Fruit fly (Drosophila melanogaster) whole organism, embryonic: ENCODE measurements around the gene NetB.

ENCODE experiments used
- Ada2b ChIP-seq: fragments of 200-800 bp; sonication (Bioruptor generic); IDR thresholded peaks from 2 replicates; pipeline ENCODE4 v1.3.6; 2022; ENCODE audit warnings: missing biosample characterization, missing genetic modification characterization
- BEAF-32 ChIP-seq: fragments of 200-800 bp; sonication (Bioruptor generic); optimal IDR thresholded peaks from 3 replicates; lab custom pipeline; 2017; ENCODE audit warnings: missing biosample characterization, missing genetic modification characterization, mild to moderate bottlenecking, moderate library complexity, missing genetic modification reagents
- CG10959 ChIP-seq: fragments of 200-800 bp; sonication (Bioruptor generic); IDR thresholded peaks from 2 replicates; pipeline ENCODE4 v1.3.6; 2022; ENCODE audit warnings: missing biosample characterization, missing genetic modification characterization
- CG12942 ChIP-seq: fragments of 200-800 bp; sonication (Bioruptor generic); optimal IDR thresholded peaks from 3 replicates; lab custom pipeline; 2016; ENCODE audit warnings: missing biosample characterization, missing genetic modification characterization
- CG14667 ChIP-seq: fragments of 200-800 bp; sonication (Bioruptor generic); IDR thresholded peaks from 2 replicates; pipeline ENCODE4 v1.3.6; 2022; ENCODE audit warnings: missing biosample characterization, missing genetic modification characterization
- CG15073 ChIP-seq: fragments of 200-800 bp; sonication (Bioruptor generic); optimal IDR thresholded peaks from 2 replicates; lab custom pipeline; 2016; ENCODE audit warnings: missing biosample characterization, missing genetic modification characterization
- CG1602 ChIP-seq: fragments of 200-800 bp; sonication (Bioruptor generic); optimal IDR thresholded peaks from 3 replicates; lab custom pipeline; 2016; ENCODE audit warnings: missing biosample characterization, missing genetic modification characterization
- CG17361 ChIP-seq: fragments of 200-800 bp; sonication (Bioruptor generic); IDR thresholded peaks from 3 replicates; pipeline ENCODE4 v1.3.6; 2022; ENCODE audit warnings: missing biosample characterization, missing genetic modification characterization
- CG17912 ChIP-seq: fragments of 200-800 bp; sonication (Bioruptor generic); optimal IDR thresholded peaks from 2 replicates; lab custom pipeline; 2018; ENCODE audit warnings: missing biosample characterization, mild to moderate bottlenecking, missing genetic modification characterization
- CG18764 ChIP-seq: fragments of 200-800 bp; sonication (Bioruptor generic); optimal IDR thresholded peaks from 3 replicates; lab custom pipeline; 2016; ENCODE audit warnings: missing biosample characterization, missing genetic modification characterization
- CG30431 ChIP-seq: fragments of 200-800 bp; sonication (Bioruptor generic); optimal IDR thresholded peaks from 2 replicates; lab custom pipeline; 2017; ENCODE audit warnings: missing biosample characterization, missing genetic modification characterization
- CG3407 ChIP-seq: fragments of 200-800 bp; sonication (Bioruptor generic); optimal IDR thresholded peaks from 2 replicates; lab custom pipeline; 2018; ENCODE audit warnings: missing biosample characterization, mild to moderate bottlenecking, missing genetic modification characterization
- CG3838 ChIP-seq: fragments of 200-800 bp; sonication (Bioruptor generic); optimal IDR thresholded peaks from 3 replicates; lab custom pipeline; 2016; ENCODE audit warnings: missing biosample characterization, missing genetic modification characterization
- CG4730 ChIP-seq: fragments of 200-800 bp; sonication (Bioruptor generic); IDR thresholded peaks from 2 replicates; pipeline ENCODE4 v1.3.6; 2022; ENCODE audit warnings: missing biosample characterization, missing genetic modification characterization
- CG4854 ChIP-seq: fragments of 200-800 bp; sonication (Bioruptor generic); optimal IDR thresholded peaks from 2 replicates; lab custom pipeline; 2016; ENCODE audit warnings: missing biosample characterization, missing genetic modification characterization, inconsistent platforms
- CG7357 ChIP-seq: fragments of 200-800 bp; sonication (Bioruptor generic); IDR thresholded peaks from 3 replicates; pipeline ENCODE4 v1.3.6; 2022; ENCODE audit warnings: missing biosample characterization, missing genetic modification characterization
- CG7556 ChIP-seq: fragments of 200-800 bp; sonication (Bioruptor generic); optimal IDR thresholded peaks from 2 replicates; lab custom pipeline; 2017; ENCODE audit warnings: missing biosample characterization, mild to moderate bottlenecking, missing genetic modification characterization
- CG9817 ChIP-seq: fragments of 200-800 bp; sonication (Bioruptor generic); optimal IDR thresholded peaks from 2 replicates; lab custom pipeline; 2018; ENCODE audit warnings: missing biosample characterization, mild to moderate bottlenecking, missing genetic modification characterization, moderate library complexity
- CkIIα-i1 ChIP-seq: fragments of 200-800 bp; sonication (Bioruptor generic); IDR thresholded peaks from 2 replicates; pipeline ENCODE4 v1.3.6; 2022; ENCODE audit warnings: missing biosample characterization, missing genetic modification characterization
- Hr51 ChIP-seq, 2 experiments: fragments of 200-800 bp; sonication (Bioruptor generic); optimal IDR thresholded peaks; 2 replicates in 1 of 2; 3 replicates in 1 of 2; lab custom pipeline; 2016 to 2018; ENCODE audit warnings: missing biosample characterization in 2 of 2, missing genetic modification characterization in 2 of 2, mild to moderate bottlenecking in 1 of 2, moderate library complexity in 1 of 2
- Hsf ChIP-seq: fragments of 200-800 bp; sonication (Bioruptor generic); optimal IDR thresholded peaks from 3 replicates; lab custom pipeline; 2016; ENCODE audit warnings: missing biosample characterization, missing genetic modification characterization
- NK7.1 ChIP-seq: fragments of 200-800 bp; sonication (Bioruptor generic); optimal IDR thresholded peaks from 3 replicates; lab custom pipeline; 2016; ENCODE audit warnings: missing biosample characterization, missing genetic modification characterization
- Oli ChIP-seq: fragments of 200-800 bp; sonication (Bioruptor generic); optimal IDR thresholded peaks from 2 replicates; lab custom pipeline; 2018; ENCODE audit warnings: missing biosample characterization, mild to moderate bottlenecking, missing genetic modification characterization, moderate library complexity
- Opbp ChIP-seq: fragments of 200-800 bp; sonication (Bioruptor generic); IDR thresholded peaks from 3 replicates; pipeline ENCODE4 v1.3.6; 2022; ENCODE audit warnings: missing biosample characterization, missing genetic modification characterization; ENCODE audit not compliant: partially characterized antibody
- ara ChIP-seq: fragments of 200-800 bp; sonication (Bioruptor generic); IDR thresholded peaks from 2 replicates; pipeline ENCODE4 v1.3.6; 2022; ENCODE audit warnings: missing biosample characterization, missing genetic modification characterization
- ato ChIP-seq: fragments of 200-800 bp; sonication (Bioruptor generic); IDR thresholded peaks from 2 replicates; pipeline ENCODE4 v1.3.6; 2022; ENCODE audit warnings: missing biosample characterization, missing genetic modification characterization; ENCODE audit not compliant: partially characterized antibody
- cg ChIP-seq: fragments of 200-800 bp; sonication (Bioruptor generic); optimal IDR thresholded peaks from 3 replicates; lab custom pipeline; 2019; ENCODE audit warnings: missing biosample characterization, mild to moderate bottlenecking, missing genetic modification characterization, moderate library complexity
- croc ChIP-seq: fragments of 200-800 bp; sonication (Bioruptor generic); conservative IDR thresholded peaks from 3 replicates; pipeline ENCODE4 v1.3.6; 2022; ENCODE audit warnings: missing biosample characterization, missing genetic modification characterization
- dmrt99B ChIP-seq: fragments of 200-800 bp; sonication (Bioruptor generic); optimal IDR thresholded peaks from 2 replicates; lab custom pipeline; 2018; ENCODE audit warnings: missing biosample characterization, mild to moderate bottlenecking, missing genetic modification characterization, moderate library complexity
- emc ChIP-seq: fragments of 200-800 bp; sonication (Bioruptor generic); optimal IDR thresholded peaks from 2 replicates; lab custom pipeline; 2016; ENCODE audit warnings: missing biosample characterization, missing genetic modification characterization
- ems ChIP-seq: fragments of 200-800 bp; sonication (Bioruptor generic); optimal IDR thresholded peaks from 3 replicates; lab custom pipeline; 2016; ENCODE audit warnings: missing biosample characterization, missing genetic modification characterization
- en ChIP-seq: fragments of 200-800 bp; sonication (Bioruptor generic); optimal IDR thresholded peaks from 2 replicates; lab custom pipeline; 2016; ENCODE audit warnings: missing biosample characterization, missing genetic modification characterization
- fd96Cb ChIP-seq: fragments of 200-800 bp; sonication (Bioruptor generic); optimal IDR thresholded peaks from 2 replicates; lab custom pipeline; 2018; ENCODE audit warnings: missing biosample characterization, mild to moderate bottlenecking, missing genetic modification characterization, moderate library complexity
- fru ChIP-seq: fragments of >200 bp; optimal IDR thresholded peaks from 2 replicates; lab custom pipeline; 2017
- gro ChIP-seq: fragments of 200-800 bp; sonication (Bioruptor generic); optimal IDR thresholded peaks from 2 replicates; lab custom pipeline; 2016; ENCODE audit warnings: missing biosample characterization, missing genetic modification characterization
- hb ChIP-seq: fragments of 200-800 bp; sonication (Bioruptor generic); IDR thresholded peaks from 3 replicates; pipeline ENCODE4 v1.3.6; 2022; ENCODE audit warnings: missing biosample characterization, missing genetic modification characterization; ENCODE audit not compliant: partially characterized antibody
- lab ChIP-seq: fragments of 200-800 bp; sonication (Bioruptor generic); optimal IDR thresholded peaks from 3 replicates; lab custom pipeline; 2017; ENCODE audit warnings: missing biosample characterization, missing genetic modification characterization, mild to moderate bottlenecking, moderate library complexity, missing genetic modification reagents
- mld ChIP-seq: fragments of 200-800 bp; sonication (Bioruptor generic); IDR thresholded peaks from 3 replicates; pipeline ENCODE4 v1.3.6; 2022; ENCODE audit warnings: missing biosample characterization, missing genetic modification characterization; ENCODE audit not compliant: partially characterized antibody
- nmo ChIP-seq: fragments of 200-800 bp; sonication (Bioruptor generic); optimal IDR thresholded peaks from 2 replicates; lab custom pipeline; 2018; ENCODE audit warnings: missing biosample characterization, mild to moderate bottlenecking, missing genetic modification characterization, moderate library complexity
- pros ChIP-seq: fragments of 200-800 bp; sonication (Bioruptor generic); optimal IDR thresholded peaks from 3 replicates; lab custom pipeline; 2019; ENCODE audit warnings: missing biosample characterization, mild to moderate bottlenecking, missing genetic modification characterization, moderate library complexity
- psq ChIP-seq: fragments of 200-800 bp; sonication (Bioruptor generic); optimal IDR thresholded peaks from 2 replicates; lab custom pipeline; 2017; ENCODE audit warnings: missing biosample characterization, missing genetic modification characterization
- sc ChIP-seq, 3 experiments: fragments of >200 bp in 2 of 3; fragments of 200-800 bp in 1 of 3; sonication (Bioruptor generic) in 1 of 3; optimal IDR thresholded peaks; 2 replicates in 2 of 3; 3 replicates in 1 of 3; lab custom pipeline; 2017; ENCODE audit warnings: mild to moderate bottlenecking in 1 of 3, missing biosample characterization in 1 of 3, missing genetic modification characterization in 1 of 3, missing genetic modification reagents in 1 of 3
- schlank ChIP-seq: fragments of 200-800 bp; sonication (Bioruptor generic); optimal IDR thresholded peaks from 2 replicates; lab custom pipeline; 2018; ENCODE audit warnings: missing biosample characterization, mild to moderate bottlenecking, missing genetic modification characterization
- slbo ChIP-seq: fragments of 200-800 bp; sonication (Bioruptor generic); IDR thresholded peaks from 2 replicates; pipeline ENCODE4 v1.3.6; 2022; ENCODE audit warnings: missing biosample characterization, missing genetic modification characterization
- ssp ChIP-seq: fragments of 200-800 bp; sonication (Bioruptor generic); IDR thresholded peaks from 2 replicates; pipeline ENCODE4 v1.3.6; 2022; ENCODE audit warnings: missing biosample characterization, missing genetic modification characterization
- tna ChIP-seq: fragments of 200-800 bp; sonication (Bioruptor generic); IDR thresholded peaks from 2 replicates; pipeline ENCODE4 v1.3.6; 2022; ENCODE audit warnings: missing biosample characterization, missing genetic modification characterization; ENCODE audit not compliant: partially characterized antibody
- unpg ChIP-seq: fragments of 200-800 bp; sonication (Bioruptor generic); optimal IDR thresholded peaks from 3 replicates; lab custom pipeline; 2018; ENCODE audit warnings: missing biosample characterization, mild to moderate bottlenecking, missing genetic modification characterization, moderate library complexity
- vvl ChIP-seq: fragments of 200-800 bp; sonication (Bioruptor generic); IDR thresholded peaks from 2 replicates; pipeline ENCODE4 v1.3.6; 2022; ENCODE audit warnings: missing biosample characterization, missing genetic modification characterization
- wek ChIP-seq: fragments of 200-800 bp; sonication (Bioruptor generic); optimal IDR thresholded peaks from 3 replicates; lab custom pipeline; 2018; ENCODE audit warnings: missing biosample characterization, mild to moderate bottlenecking, missing genetic modification characterization, moderate library complexity
- zfh2 ChIP-seq: fragments of 200-800 bp; sonication (Bioruptor generic); optimal IDR thresholded peaks from 2 replicates; lab custom pipeline; 2016; ENCODE audit warnings: missing biosample characterization, missing genetic modification characterization

Gene NetB

DNA sequence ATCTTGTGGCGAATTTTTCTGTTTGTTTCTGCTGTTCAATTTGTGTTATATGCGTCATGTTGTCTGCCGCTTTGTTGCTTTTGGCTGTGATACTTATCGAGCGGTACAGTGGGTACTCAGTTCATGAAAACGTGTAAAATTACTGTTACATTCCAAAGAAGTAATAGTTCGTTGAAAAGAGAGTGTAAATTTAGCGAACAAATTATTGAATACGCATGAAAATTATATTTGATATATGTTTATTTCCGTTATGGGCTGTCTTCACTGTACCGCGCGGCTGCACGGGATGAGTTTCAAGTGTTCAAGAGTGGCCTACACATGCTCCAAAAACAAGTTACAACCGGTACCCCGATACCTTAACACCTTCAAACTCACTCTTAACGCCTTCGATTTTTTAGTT, 60.1 kb downstream of the NetB start (continued):
- TF ChIP-seq en (peak; percentile 40), mld (GFP tag; lab: Robert Waterston, UW) (no peak), CG12942 (GFP tag; lab: Kevin White, UChicago) (peak; percentile 33), fru (no peak), schlank (no peak), croc (GFP tag; lab: Robert Waterston, UW) (peak; percentile 64; the same call in 2 of the 3 replicates), CG17912 (peak; percentile 40), ems (peak; percentile 63), pros (GFP tag; lab: Kevin White, UChicago) (no peak), CG18764 (GFP tag; lab: Kevin White, UChicago) (peak; percentile 38), CG14667 (GFP tag; lab: Robert Waterston, UW) (peak; percentile 50), slbo (peak; percentile 52; the same call in 1 of the 2 replicates), CG7357 (GFP tag; lab: Robert Waterston, UW) (peak; percentile 64; the same call in 2 of the 3 replicates), zfh2 (no peak), tna (no peak), cg (GFP tag; lab: Kevin White, UChicago) (no peak), unpg (GFP tag; lab: Kevin White, UChicago) (peak; percentile 83), lab (GFP tag; lab: Kevin White, UChicago) (peak; percentile 76), hb (GFP tag; lab: Robert Waterston, UW) (no peak), CG3838 (GFP tag; lab: Kevin White, UChicago) (no peak), vvl (GFP tag; lab: Robert Waterston, UW) (peak; percentile 87), Ada2b (peak; percentile 83), psq (GFP tag; lab: Kevin White, UChicago) (no peak), Hsf (peak; percentile 63), CG3407 (GFP tag; lab: Kevin White, UChicago) (peak; percentile 47), Opbp (GFP tag; lab: Robert Waterston, UW) (no peak), emc (GFP tag; lab: Kevin White, UChicago) (no peak), CG30431 (GFP tag; lab: Kevin White, UChicago) (peak; percentile 10), ara (GFP tag; lab: Robert Waterston, UW) (peak; percentile 74), Hr51 (GFP tag; optimal IDR thresholded peaks at IDR 0.05; lab: Kevin White, UChicago) (peak in 1 of 2 experiments; percentile 86), nmo (GFP tag; lab: Kevin White, UChicago) (peak; percentile 75), CkIIα-i1 (GFP tag; lab: Robert Waterston, UW) (no peak), CG15073 (GFP tag; lab: Kevin White, UChicago) (no peak), sc (optimal IDR thresholded peaks at IDR 0.05; lab: Kevin White, UChicago) (no peak), sc (GFP tag; optimal IDR thresholded peaks at IDR 0.05; lab: Kevin White, UChicago) (peak; percentile 30), fd96Cb (tag; lab: Kevin White, UChicago) (peak; percentile 76), Oli (tag; lab: Kevin White, UChicago) (peak; percentile 81), BEAF-32 (no peak), CG10959 (peak; percentile 51), CG1602 (GFP tag; lab: Kevin White, UChicago) (peak; percentile 58), CG4854 (peak; percentile 36), dmrt99B (tag; lab: Kevin White, UChicago) (peak; percentile 88), CG9817 (peak; percentile 59), ssp (GFP tag; lab: Robert Waterston, UW) (peak; percentile 62), CG7556 (GFP tag; lab: Kevin White, UChicago) (peak; percentile 39), CG17361 (GFP tag; lab: Robert Waterston, UW) (peak; percentile 70), NK7.1 (GFP tag; lab: Kevin White, UChicago) (no peak), wek (GFP tag; lab: Kevin White, UChicago) (peak; percentile 55), gro (no peak), CG4730 (peak; percentile 54), ato (no peak)
